Fruit fly (Drosophila melanogaster) whole organism, adult: Measurements from ENCODE around the gene CG33099.

Experiments used
- CG11617 ChIP-seq: fragments of 200-800 bp; sonication (Bioruptor generic); optimal IDR thresholded peaks from 2 replicates; lab custom pipeline; 2017; ENCODE audit warnings: mild to moderate bottlenecking, missing biosample characterization, missing genetic modification reagents, missing genetic modification characterization
- CG12768 ChIP-seq: fragments of 200-800 bp; sonication (Bioruptor generic); optimal IDR thresholded peaks from 2 replicates; lab custom pipeline; 2017; ENCODE audit warnings: missing biosample characterization, missing genetic modification characterization, mild to moderate bottlenecking, moderate library complexity, missing genetic modification reagents
- CG14711 ChIP-seq: fragments of 200-800 bp; sonication (Bioruptor generic); optimal IDR thresholded peaks from 2 replicates; lab custom pipeline; 2018; ENCODE audit warnings: missing biosample characterization, mild to moderate bottlenecking, missing genetic modification characterization, moderate library complexity
- CG1620 ChIP-seq: fragments of 200-800 bp; sonication (Bioruptor generic); optimal IDR thresholded peaks from 2 replicates; lab custom pipeline; 2016; ENCODE audit warnings: missing biosample characterization, missing genetic modification characterization
- CG33017 ChIP-seq: fragments of 200-800 bp; sonication (Bioruptor generic); optimal IDR thresholded peaks from 2 replicates; lab custom pipeline; 2018; ENCODE audit warnings: missing biosample characterization, mild to moderate bottlenecking, missing genetic modification characterization, moderate library complexity
- CG5204 ChIP-seq: fragments of 200-800 bp; sonication (Bioruptor generic); optimal IDR thresholded peaks from 2 replicates; lab custom pipeline; 2016; ENCODE audit warnings: missing biosample characterization, missing genetic modification characterization
- CG7045 ChIP-seq: fragments of 200-800 bp; sonication (Bioruptor generic); optimal IDR thresholded peaks from 2 replicates; lab custom pipeline; 2017; ENCODE audit warnings: missing biosample characterization, mild to moderate bottlenecking, missing genetic modification characterization
- CG7101 ChIP-seq: fragments of 200-800 bp; sonication (Bioruptor generic); optimal IDR thresholded peaks from 2 replicates; lab custom pipeline; 2018; ENCODE audit warnings: missing biosample characterization, mild to moderate bottlenecking, missing genetic modification characterization, moderate library complexity
- Clk ChIP-seq: fragments of 200-800 bp; sonication (Bioruptor generic); optimal IDR thresholded peaks from 2 replicates; lab custom pipeline; 2017; ENCODE audit warnings: missing biosample characterization, missing genetic modification characterization
- Crg-1 ChIP-seq: fragments of 200-800 bp; sonication (Bioruptor generic); optimal IDR thresholded peaks from 2 replicates; lab custom pipeline; 2016; ENCODE audit warnings: missing biosample characterization, missing genetic modification characterization
- Hr96 ChIP-seq: fragments of 200-800 bp; sonication (Bioruptor generic); optimal IDR thresholded peaks from 2 replicates; lab custom pipeline; 2016; ENCODE audit warnings: missing biosample characterization, missing genetic modification characterization
- Mnt ChIP-seq: fragments of 200-800 bp; sonication (Bioruptor generic); optimal IDR thresholded peaks from 2 replicates; lab custom pipeline; 2016; ENCODE audit warnings: missing biosample characterization, mild to moderate bottlenecking, missing genetic modification characterization
- bab1 ChIP-seq: fragments of 200-800 bp; sonication (Bioruptor generic); optimal IDR thresholded peaks from 3 replicates; lab custom pipeline; 2019; ENCODE audit warnings: missing biosample characterization, mild to moderate bottlenecking, missing genetic modification characterization, moderate library complexity
- cic ChIP-seq: fragments of 200-800 bp; sonication (Bioruptor generic); optimal IDR thresholded peaks from 2 replicates; lab custom pipeline; 2017; ENCODE audit warnings: missing biosample characterization, mild to moderate bottlenecking, missing genetic modification characterization, moderate library complexity
- cnc ChIP-seq, 2 experiments: fragments of >200 bp; optimal IDR thresholded peaks; 2 replicates each; lab custom pipeline; 2017
- kay ChIP-seq: fragments of 200-800 bp; sonication (Bioruptor generic); peaks from one replicate; lab custom pipeline; 2016; ENCODE audit warnings: missing biosample characterization, missing genetic modification characterization, borderline replicate concordance
- ovo ChIP-seq: fragments of 200-800 bp; sonication (Bioruptor generic); optimal IDR thresholded peaks from 2 replicates; lab custom pipeline; 2016; ENCODE audit warnings: missing biosample characterization, missing genetic modification characterization
- pad ChIP-seq: fragments of 200-800 bp; sonication (Bioruptor generic); optimal IDR thresholded peaks from 3 replicates; lab custom pipeline; 2017; ENCODE audit warnings: missing biosample characterization, missing genetic modification characterization, mild to moderate bottlenecking, moderate library complexity, missing genetic modification reagents
- tj ChIP-seq: fragments of 200-800 bp; sonication (Bioruptor generic); optimal IDR thresholded peaks from 3 replicates; lab custom pipeline; 2017; ENCODE audit warnings: missing biosample characterization, mild to moderate bottlenecking, missing genetic modification characterization, moderate library complexity
- toe ChIP-seq: fragments of 200-800 bp; sonication (Bioruptor generic); optimal IDR thresholded peaks from 2 replicates; lab custom pipeline; 2016; ENCODE audit warnings: missing biosample characterization, missing genetic modification characterization

The CG33099 gene

dm6 chr3R:22522859-22523258 lies 7.5 kb downstream of the CG33099 start:
- TF ChIP-seq ovo (GFP tag; lab: Kevin White, UChicago) (no peak), CG1620 (GFP tag; lab: Kevin White, UChicago) (no peak), CG7101 (tag; lab: Kevin White, UChicago) (no peak), CG33017 (tag; lab: Kevin White, UChicago) (no peak), cic (GFP tag; lab: Kevin White, UChicago) (peak; percentile 23), Clk (GFP tag; lab: Kevin White, UChicago) (no peak), CG5204 (peak; percentile 35), CG12768 (no peak), Mnt (GFP tag; lab: Kevin White, UChicago) (no peak)

- no peak for TF ChIP-seq CG7101 (tag; lab: Kevin White, UChicago)
- TF ChIP-seq Crg-1 (GFP tag; lab: Kevin White, UChicago): no peak
- TF ChIP-seq bab1 (GFP tag; lab: Kevin White, UChicago): no peak
- no peak for TF ChIP-seq kay (GFP tag; lab: Kevin White, UChicago)
- no peak for TF ChIP-seq toe (GFP tag; lab: Kevin White, UChicago)
- TF ChIP-seq CG5204: no peak
- TF ChIP-seq cnc (optimal IDR thresholded peaks at IDR 0.05; lab: Kevin White, UChicago): no peak
- TF ChIP-seq CG12768: no peak
- no peak for TF ChIP-seq CG14711 (tag; lab: Kevin White, UChicago)
- TF ChIP-seq CG11617: no peak
- TF ChIP-seq CG33017 (tag; lab: Kevin White, UChicago): no peak
These were observed 8.3 kb downstream of the CG33099 start for dm6 chr3R:22522042-22522441.

dm6 chr3R:22520481-22520880 lies 9.9 kb downstream of the CG33099 start:
- no peak for TF ChIP-seq kay (GFP tag; lab: Kevin White, UChicago)
- TF ChIP-seq tj (GFP tag; lab: Kevin White, UChicago): no peak
- no peak for TF ChIP-seq cic (GFP tag; lab: Kevin White, UChicago)
- TF ChIP-seq CG14711 (tag; lab: Kevin White, UChicago): no peak
- no peak for TF ChIP-seq toe (GFP tag; lab: Kevin White, UChicago)
- TF ChIP-seq CG11617: no peak
- TF ChIP-seq CG7045: no peak
- TF ChIP-seq Hr96: no peak
- TF ChIP-seq CG1620 (GFP tag; lab: Kevin White, UChicago): no peak
- TF ChIP-seq CG12768: no peak

- no peak for TF ChIP-seq CG33017 (tag; lab: Kevin White, UChicago)
- TF ChIP-seq kay (GFP tag; lab: Kevin White, UChicago): peak; percentile 95
These were observed 11.6 kb downstream of the CG33099 start for dm6 chr3R:22518760-22519159.

- TF ChIP-seq ovo (GFP tag; lab: Kevin White, UChicago) (no peak), cic (GFP tag; lab: Kevin White, UChicago) (peak; percentile 58), CG1620 (GFP tag; lab: Kevin White, UChicago) (peak; percentile 42), kay (GFP tag; lab: Kevin White, UChicago) (no peak), CG12768 (peak; percentile 50), CG7101 (tag; lab: Kevin White, UChicago) (peak; percentile 54), CG11617 (peak; percentile 44), CG33017 (tag; lab: Kevin White, UChicago) (peak; percentile 32), bab1 (GFP tag; lab: Kevin White, UChicago) (no peak), Mnt (GFP tag; lab: Kevin White, UChicago) (peak; percentile 20), tj (GFP tag; lab: Kevin White, UChicago) (peak; percentile 18), cnc (optimal IDR thresholded peaks at IDR 0.05; lab: Kevin White, UChicago) (no peak), Crg-1 (GFP tag; lab: Kevin White, UChicago) (peak; percentile 62), CG5204 (peak; percentile 6), pad (GFP tag; lab: Kevin White, UChicago) (peak; percentile 25), toe (GFP tag; lab: Kevin White, UChicago) (no peak), CG7045 (peak; percentile 65), Hr96 (no peak), CG14711 (tag; lab: Kevin White, UChicago) (no peak), Clk (GFP tag; lab: Kevin White, UChicago) (no peak)
These were observed 12.1 kb downstream of the CG33099 start for dm6 chr3R:22518285-22518684.

- peak; percentile 2 for TF ChIP-seq kay (GFP tag; lab: Kevin White, UChicago)
- TF ChIP-seq CG14711 (tag; lab: Kevin White, UChicago): no peak
These were observed 15.0 kb downstream of the CG33099 start for dm6 chr3R:22515384-22515783.

dm6 chr3R:22503630-22504029 lies 26.7 kb downstream of the CG33099 start:
- TF ChIP-seq CG7101 (tag; lab: Kevin White, UChicago): no peak
- no peak for TF ChIP-seq Hr96
- no peak for TF ChIP-seq cnc (optimal IDR thresholded peaks at IDR 0.05; lab: Kevin White, UChicago)
- TF ChIP-seq CG14711 (tag; lab: Kevin White, UChicago): no peak
- no peak for TF ChIP-seq CG33017 (tag; lab: Kevin White, UChicago)
- no peak for TF ChIP-seq CG7045
- TF ChIP-seq Mnt (GFP tag; lab: Kevin White, UChicago): no peak
- TF ChIP-seq Crg-1 (GFP tag; lab: Kevin White, UChicago): no peak
- no peak for TF ChIP-seq Clk (GFP tag; lab: Kevin White, UChicago)
- TF ChIP-seq pad (GFP tag; lab: Kevin White, UChicago): no peak
- TF ChIP-seq toe (GFP tag; lab: Kevin White, UChicago): no peak
- no peak for TF ChIP-seq kay (GFP tag; lab: Kevin White, UChicago)
- TF ChIP-seq cic (GFP tag; lab: Kevin White, UChicago): no peak
